Fruit fly (Drosophila melanogaster) whole organism, embryonic: Measurements from ENCODE around the gene Dpy-30L1.

ENCODE experiments used
- B-H2 ChIP-seq: fragments of 200-800 bp; sonication (Bioruptor generic); optimal IDR thresholded peaks from 2 replicates; lab custom pipeline; 2018; ENCODE audit warnings: missing biosample characterization, mild to moderate bottlenecking, missing genetic modification characterization
- Blimp-1 ChIP-seq: fragments of 200-800 bp; sonication (Bioruptor generic); optimal IDR thresholded peaks from 3 replicates; lab custom pipeline; 2018; ENCODE audit warnings: missing biosample characterization, missing genetic modification characterization, mild to moderate bottlenecking, moderate library complexity, missing genetic modification reagents
- CG10267 ChIP-seq: fragments of 200-800 bp; sonication (Bioruptor generic); optimal IDR thresholded peaks from 2 replicates; lab custom pipeline; 2018; ENCODE audit warnings: missing biosample characterization, mild to moderate bottlenecking, missing genetic modification characterization, moderate library complexity
- CG10543 ChIP-seq: fragments of 200-800 bp; sonication (Bioruptor generic); optimal IDR thresholded peaks from 3 replicates; lab custom pipeline; 2017; ENCODE audit warnings: missing biosample characterization, mild to moderate bottlenecking, missing genetic modification characterization, moderate library complexity
- CG12769 ChIP-seq: fragments of 200-800 bp; sonication (Bioruptor generic); optimal IDR thresholded peaks from 2 replicates; lab custom pipeline; 2019; ENCODE audit warnings: missing biosample characterization, mild to moderate bottlenecking, missing genetic modification characterization, moderate library complexity
- CG1529 ChIP-seq: fragments of 200-800 bp; sonication (Bioruptor generic); optimal IDR thresholded peaks from 3 replicates; lab custom pipeline; 2018; ENCODE audit warnings: missing biosample characterization, missing genetic modification characterization
- CG16779 ChIP-seq: fragments of 200-800 bp; sonication (Bioruptor generic); IDR thresholded peaks from 2 replicates; pipeline ENCODE4 v1.3.6; 2022; ENCODE audit warnings: missing biosample characterization, missing genetic modification characterization
- CG16863 ChIP-seq: fragments of 200-800 bp; sonication (Bioruptor generic); optimal IDR thresholded peaks from 3 replicates; lab custom pipeline; 2016; ENCODE audit warnings: missing biosample characterization, missing genetic modification characterization
- CG30020 ChIP-seq: fragments of 200-800 bp; optimal IDR thresholded peaks from 2 replicates; lab custom pipeline; 2019; ENCODE audit warnings: missing biosample characterization, mild to moderate bottlenecking, missing genetic modification characterization, moderate library complexity
- CG4282 ChIP-seq: fragments of 200-800 bp; sonication (Bioruptor generic); optimal IDR thresholded peaks from 2 replicates; lab custom pipeline; 2016; ENCODE audit warnings: missing biosample characterization, missing genetic modification characterization
- CG6683 ChIP-seq: fragments of 200-800 bp; sonication (Bioruptor generic); optimal IDR thresholded peaks from 2 replicates; lab custom pipeline; 2017; ENCODE audit warnings: missing biosample characterization, mild to moderate bottlenecking, missing genetic modification characterization, missing genetic modification reagents
- HLH3B ChIP-seq: fragments of 200-800 bp; sonication (Bioruptor generic); IDR thresholded peaks from 2 replicates; pipeline ENCODE4 v1.3.6; 2022; ENCODE audit warnings: missing biosample characterization, missing genetic modification characterization
- Med ChIP-seq: fragments of 200-800 bp; sonication (Bioruptor generic); peaks from one replicate; lab custom pipeline; 2016; ENCODE audit warnings: missing biosample characterization, missing genetic modification characterization, mild to moderate bottlenecking, inconsistent platforms, moderate library complexity
- Pdp1 ChIP-seq, 2 experiments: fragments of 200-800 bp; sonication (Bioruptor generic); optimal IDR thresholded peaks; 3 replicates each; lab custom pipeline; 2016; ENCODE audit warnings: missing biosample characterization in 2 of 2, missing genetic modification characterization in 2 of 2, mild to moderate bottlenecking in 1 of 2, moderate library complexity in 1 of 2
- Vsx1 ChIP-seq: fragments of 200-800 bp; sonication (Bioruptor generic); optimal IDR thresholded peaks from 2 replicates; lab custom pipeline; 2017; ENCODE audit warnings: missing biosample characterization, mild to moderate bottlenecking, missing genetic modification characterization, missing genetic modification reagents
- abd-A ChIP-seq: fragments of 200-800 bp; sonication (Bioruptor generic); optimal IDR thresholded peaks from 3 replicates; lab custom pipeline; 2019; ENCODE audit warnings: missing biosample characterization, mild to moderate bottlenecking, missing genetic modification characterization, moderate library complexity
- al ChIP-seq: fragments of 200-800 bp; sonication (Bioruptor generic); IDR thresholded peaks from 2 replicates; pipeline ENCODE4 v1.3.6; 2022; ENCODE audit warnings: missing biosample characterization, missing genetic modification characterization
- chif ChIP-seq, 2 experiments: fragments of 200-800 bp; sonication (Bioruptor generic); optimal IDR thresholded peaks; 3 replicates each; lab custom pipeline; 2016; ENCODE audit warnings: missing biosample characterization in 2 of 2, missing genetic modification characterization in 2 of 2
- chinmo ChIP-seq: fragments of 200-800 bp; sonication (Bioruptor generic); IDR thresholded peaks from 4 replicates; pipeline ENCODE4 v1.3.6; 2022; ENCODE audit warnings: missing biosample characterization, missing genetic modification characterization; ENCODE audit not compliant: partially characterized antibody
- fu2 ChIP-seq: fragments of 200-800 bp; sonication (Bioruptor generic); optimal IDR thresholded peaks from 2 replicates; lab custom pipeline; 2016; ENCODE audit warnings: missing biosample characterization, missing genetic modification characterization
- grau ChIP-seq: fragments of 200-800 bp; optimal IDR thresholded peaks from 3 replicates; lab custom pipeline; 2019; ENCODE audit warnings: missing biosample characterization, mild to moderate bottlenecking, missing genetic modification characterization, moderate library complexity
- lbe ChIP-seq: fragments of 200-800 bp; sonication (Bioruptor generic); optimal IDR thresholded peaks from 2 replicates; lab custom pipeline; 2016; ENCODE audit warnings: missing biosample characterization, mild to moderate bottlenecking, missing genetic modification characterization
- mirr ChIP-seq: fragments of 200-800 bp; sonication (Bioruptor generic); optimal IDR thresholded peaks from 3 replicates; lab custom pipeline; 2018; ENCODE audit warnings: missing biosample characterization, mild to moderate bottlenecking, missing genetic modification characterization
- nmo ChIP-seq: fragments of 200-800 bp; sonication (Bioruptor generic); optimal IDR thresholded peaks from 2 replicates; lab custom pipeline; 2018; ENCODE audit warnings: missing biosample characterization, mild to moderate bottlenecking, missing genetic modification characterization, moderate library complexity
- oc ChIP-seq: fragments of 200-800 bp; sonication (Bioruptor generic); optimal IDR thresholded peaks from 2 replicates; lab custom pipeline; 2018; ENCODE audit warnings: missing biosample characterization, mild to moderate bottlenecking, missing genetic modification characterization, moderate library complexity
- pan ChIP-seq, 4 experiments: fragments of >200 bp in 3 of 4; fragments of 200-800 bp in 1 of 4; sonication (Bioruptor generic) in 1 of 4; optimal IDR thresholded peaks in 3 of 4; IDR thresholded peaks in 1 of 4; 2 replicates each; pipeline versions ENCODE4 v1.3.6 to Lab custom; 2017 to 2022; ENCODE audit warnings: missing biosample characterization in 2 of 4, missing genetic modification characterization in 2 of 4, mixed read lengths in 1 of 4
- ranshi ChIP-seq: fragments of 200-800 bp; sonication (Bioruptor generic); IDR thresholded peaks from 2 replicates; pipeline ENCODE4 v1.3.6; 2022; ENCODE audit warnings: missing biosample characterization, missing genetic modification characterization
- sd ChIP-seq: fragments of 200-800 bp; sonication (Bioruptor generic); optimal IDR thresholded peaks from 3 replicates; lab custom pipeline; 2018; ENCODE audit warnings: missing biosample characterization, mild to moderate bottlenecking, missing genetic modification characterization, moderate library complexity
- sens ChIP-seq: fragments of 200-800 bp; sonication (Bioruptor generic); peaks from one replicate; lab custom pipeline; 2016; ENCODE audit warnings: missing biosample characterization, missing genetic modification characterization
- sqz ChIP-seq: fragments of 200-800 bp; sonication (Bioruptor generic); optimal IDR thresholded peaks from 3 replicates; lab custom pipeline; 2018; ENCODE audit warnings: missing biosample characterization, mild to moderate bottlenecking, missing genetic modification characterization
- ttk ChIP-seq: fragments of 200-800 bp; sonication (Bioruptor generic); IDR thresholded peaks from 2 replicates; pipeline ENCODE4 v2.1.2; 2022; ENCODE audit warnings: missing biosample characterization, missing genetic modification characterization
- twi ChIP-seq: fragments of 200-800 bp; optimal IDR thresholded peaks from 2 replicates; lab custom pipeline; 2019; ENCODE audit warnings: missing biosample characterization, mild to moderate bottlenecking, missing genetic modification characterization, moderate library complexity
- vvl ChIP-seq: fragments of 200-800 bp; sonication (Bioruptor generic); IDR thresholded peaks from 2 replicates; pipeline ENCODE4 v1.3.6; 2022; ENCODE audit warnings: missing biosample characterization, missing genetic modification characterization
- zen ChIP-seq: fragments of 200-800 bp; sonication (Bioruptor generic); optimal IDR thresholded peaks from 3 replicates; lab custom pipeline; 2018; ENCODE audit warnings: missing biosample characterization, mild to moderate bottlenecking, missing genetic modification characterization, moderate library complexity
- zfh1 ChIP-seq: fragments of 200-800 bp; sonication (Bioruptor generic); IDR thresholded peaks from 3 replicates; pipeline ENCODE4 v1.3.6; 2022; ENCODE audit warnings: missing biosample characterization, missing genetic modification characterization

The Dpy-30L1 gene

dm6 chr2L:10748218-10748617, 15.8 kb downstream of the Dpy-30L1 start (continued):
- no peak for TF ChIP-seq CG10267 (tag; lab: Kevin White, UChicago)
- no peak for TF ChIP-seq twi (tag; lab: Kevin White, UChicago)
- TF ChIP-seq ranshi (GFP tag; lab: Robert Waterston, UW): no peak
- TF ChIP-seq CG4282 (GFP tag; lab: Kevin White, UChicago): no peak
- no peak for TF ChIP-seq zen (tag; lab: Kevin White, UChicago)
- TF ChIP-seq CG16863: no peak
- TF ChIP-seq al (GFP tag; lab: Robert Waterston, UW): no peak
- TF ChIP-seq fu2 (GFP tag; lab: Kevin White, UChicago): no peak
- no peak for TF ChIP-seq ttk

DNA sequence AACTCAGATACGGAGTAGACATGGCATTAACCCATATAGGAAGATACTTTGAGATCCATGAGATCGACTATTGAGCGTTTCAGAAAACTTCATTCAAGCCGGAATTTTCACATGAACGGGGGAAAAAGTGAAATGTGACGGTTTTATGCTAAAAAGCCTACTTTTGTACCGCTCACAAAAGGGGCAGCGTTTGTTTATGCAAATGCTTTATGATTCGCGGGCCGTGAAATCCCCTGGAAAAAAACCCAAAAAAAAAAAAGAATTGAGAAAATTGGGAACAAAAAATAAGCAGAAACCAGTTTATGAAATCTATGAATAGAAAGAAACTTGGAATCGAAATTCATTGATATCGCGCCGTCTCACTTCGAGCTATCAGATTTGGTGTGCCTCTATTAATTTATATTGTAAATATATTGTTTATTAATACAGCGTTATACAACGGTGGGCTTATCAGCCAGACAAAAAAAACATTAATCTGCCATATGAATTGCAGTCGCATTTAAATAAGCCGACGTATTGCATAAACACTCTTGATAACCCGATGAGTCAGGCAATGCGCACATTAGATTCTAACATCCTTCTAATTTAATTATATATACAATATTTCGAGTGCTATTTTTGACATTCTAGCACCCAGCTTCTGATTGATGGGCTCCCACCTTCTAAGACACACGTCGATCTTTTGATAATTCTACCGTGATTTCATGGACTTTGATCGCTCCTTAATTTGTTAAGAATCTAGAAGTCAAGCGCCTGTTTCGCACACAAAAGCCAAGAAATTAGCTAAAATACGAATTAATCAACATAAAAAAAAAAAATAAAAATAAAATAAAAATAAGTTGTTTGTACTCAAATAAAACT, 17.4 kb downstream of the Dpy-30L1 start:
- TF ChIP-seq sqz: peak; percentile 66
- TF ChIP-seq B-H2 (GFP tag; lab: Kevin White, UChicago): no peak
- TF ChIP-seq Pdp1 (GFP tag; optimal IDR thresholded peaks at IDR 0.05; lab: Kevin White, UChicago): peak in 1 of 2 experiments; percentile 77
- TF ChIP-seq HLH3B (GFP tag; lab: Robert Waterston, UW): no peak
- no peak for TF ChIP-seq Vsx1
- TF ChIP-seq Blimp-1 (GFP tag; lab: Kevin White, UChicago): peak; percentile 69
- TF ChIP-seq lbe (GFP tag; lab: Kevin White, UChicago): no peak
- TF ChIP-seq chinmo (GFP tag; lab: Robert Waterston, UW): no peak
- peak; percentile 2 for TF ChIP-seq abd-A
- peak; percentile 35; the same call in 1 of the 2 replicates for TF ChIP-seq vvl (GFP tag; lab: Robert Waterston, UW)
- peak; percentile 30 for TF ChIP-seq Med (GFP tag; lab: Kevin White, UChicago)
- no peak for TF ChIP-seq CG30020 (tag; lab: Kevin White, UChicago)
- no peak for TF ChIP-seq CG1529 (GFP tag; lab: Kevin White, UChicago)
- no peak for TF ChIP-seq grau (tag; lab: Kevin White, UChicago)
- peak; percentile 74 for TF ChIP-seq oc (tag; lab: Kevin White, UChicago)

- TF ChIP-seq CG1529 (GFP tag; lab: Kevin White, UChicago) (no peak), CG6683 (no peak), sd (tag; lab: Kevin White, UChicago) (peak; percentile 11), CG16779 (GFP tag; lab: Robert Waterston, UW) (no peak), chif (GFP tag; optimal IDR thresholded peaks at IDR 0.05; lab: Kevin White, UChicago) (peak in 1 of 2 experiments; percentile 13), Med (GFP tag; lab: Kevin White, UChicago) (peak; percentile 41), pan (optimal IDR thresholded peaks at IDR 0.05; lab: Kevin White, UChicago) (no peak), pan (GFP tag; optimal IDR thresholded peaks at IDR 0.05 in 1 of 2, IDR thresholded peaks at IDR 0.05 in 1 of 2) (peak in 1 of 2 experiments; percentile 7), CG12769 (peak; percentile 45), zfh1 (GFP tag; lab: Robert Waterston, UW) (no peak), Pdp1 (GFP tag; optimal IDR thresholded peaks at IDR 0.05; lab: Kevin White, UChicago) (peak in 1 of 2 experiments; percentile 92), mirr (GFP tag; lab: Kevin White, UChicago) (peak; percentile 6), chinmo (GFP tag; lab: Robert Waterston, UW) (0 out of 4 replicates have a peak, but pooled peaks have one; percentile 33), CG10543 (GFP tag; lab: Kevin White, UChicago) (peak; percentile 2), nmo (GFP tag; lab: Kevin White, UChicago) (no peak), sens (peak; percentile 45)
These were observed 18.6 kb downstream of the Dpy-30L1 start for dm6 chr2L:10750915-10751612.
